Fruit fly (Drosophila melanogaster): Measurements from ENCODE around the gene Idgf2.

The Idgf2 gene

DNA sequence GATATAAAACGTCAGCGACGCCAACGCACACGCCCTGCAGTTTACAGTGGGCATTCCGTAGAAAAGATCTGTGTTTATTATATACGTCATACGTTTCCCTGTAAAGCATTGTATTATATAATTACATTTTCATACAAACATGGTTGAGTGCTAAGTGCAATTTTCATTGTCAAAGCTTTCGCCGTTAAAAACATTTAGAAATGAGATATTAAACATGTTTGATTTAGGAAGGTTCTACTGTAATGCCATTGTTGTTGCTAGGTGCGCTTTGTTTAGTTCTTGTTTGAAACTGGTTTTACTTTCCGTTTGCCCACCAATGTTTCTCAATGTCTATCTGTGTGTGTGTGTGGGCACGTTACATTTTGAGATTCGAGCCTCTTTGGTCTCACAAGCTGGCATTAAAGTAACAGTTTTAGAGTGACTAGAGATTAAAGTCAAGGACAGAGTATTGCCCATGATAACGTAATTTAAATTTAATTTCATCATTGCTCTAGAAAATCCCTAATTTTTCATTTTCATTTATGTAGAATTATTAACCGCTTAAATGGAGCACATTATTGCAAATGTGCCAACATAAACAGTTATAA, 45.6 kb downstream of the Idgf2 start (continued):
- TF ChIP-seq slou (GFP tag; optimal IDR thresholded peaks at IDR 0.05) (peak; percentile 23), her (GFP tag; optimal IDR thresholded peaks at IDR 0.05) (no peak), Nf-YA (GFP tag; IDR thresholded peaks at IDR 0.05) (peak; percentile 51; the same call in 1 of the 2 replicates), nau (GFP tag; optimal IDR thresholded peaks at IDR 0.05) (peak; percentile 65), BtbVII (GFP tag; optimal IDR thresholded peaks at IDR 0.05) (peak; percentile 53), crc (GFP tag; optimal IDR thresholded peaks at IDR 0.05) (no peak), Oli (tag; optimal IDR thresholded peaks at IDR 0.05) (peak; percentile 87), CG17385 (GFP tag; optimal IDR thresholded peaks at IDR 0.05) (peak; percentile 73), Oaz (GFP tag; IDR thresholded peaks at IDR 0.05) (0 out of 2 replicates have a peak, but pooled peaks have one; percentile 48), CG33557 (GFP tag; optimal IDR thresholded peaks at IDR 0.05) (peak; percentile 76), CG11696 (GFP tag; IDR thresholded peaks at IDR 0.05) (peak; percentile 58; the same call in 1 of the 2 replicates), vfl (GFP tag; optimal IDR thresholded peaks at IDR 0.05) (no peak), CTCF (GFP tag; optimal IDR thresholded peaks at IDR 0.05) (peak; percentile 27), psq (GFP tag; optimal IDR thresholded peaks at IDR 0.05) (no peak), HmgD (GFP tag; optimal IDR thresholded peaks at IDR 0.05) (no peak), CG9817 (tag; optimal IDR thresholded peaks at IDR 0.05) (peak; percentile 77), HHEX (GFP tag; optimal IDR thresholded peaks at IDR 0.05) (peak; percentile 77), CG30020 (tag; optimal IDR thresholded peaks at IDR 0.05) (peak; percentile 8), CG14050 (GFP tag; IDR thresholded peaks at IDR 0.05) (peak; percentile 58; the same call in 2 of the 3 replicates), Deaf1 (tag; optimal IDR thresholded peaks at IDR 0.05) (peak; percentile 41), jumu (GFP tag; optimal IDR thresholded peaks at IDR 0.05) (peak; percentile 57), CG34376 (GFP tag; optimal IDR thresholded peaks at IDR 0.05) (peak; percentile 2), CG2678 (tag; optimal IDR thresholded peaks at IDR 0.05) (peak; percentile 87), pfk (GFP tag; optimal IDR thresholded peaks at IDR 0.05) (no peak), slp2 (GFP tag; optimal IDR thresholded peaks at IDR 0.05) (peak; percentile 48), CG34422 (GFP tag; IDR thresholded peaks at IDR 0.05) (peak; percentile 84), hkb (optimal IDR thresholded peaks at IDR 0.05) (no peak), hkb (GFP tag; IDR thresholded peaks at IDR 0.05) (peak; percentile 85), CG13296 (GFP tag; optimal IDR thresholded peaks at IDR 0.05) (peak; percentile 75), CG9215 (GFP tag; IDR thresholded peaks at IDR 0.05) (peak; percentile 43; the same call in 1 of the 2 replicates), HLH3B (GFP tag; IDR thresholded peaks at IDR 0.05) (peak; percentile 74; the same call in 1 of the 2 replicates), CG30431 (GFP tag; optimal IDR thresholded peaks at IDR 0.05) (peak; percentile 68), CG14014 (GFP tag; IDR thresholded peaks at IDR 0.05) (peak; percentile 74), CG4424 (GFP tag; optimal IDR thresholded peaks at IDR 0.05) (peak; percentile 75), CG3407 (GFP tag; optimal IDR thresholded peaks at IDR 0.05) (peak; percentile 68), stc (GFP tag; IDR thresholded peaks at IDR 0.05) (peak; percentile 58), crol (GFP tag; IDR thresholded peaks at IDR 0.05) (0 out of 2 replicates have a peak, but pooled peaks have one; percentile 25), bigmax (GFP tag; optimal IDR thresholded peaks at IDR 0.05) (no peak), bcd (GFP tag; optimal IDR thresholded peaks at IDR 0.05) (peak; percentile 56), CG13894 (tag; optimal IDR thresholded peaks at IDR 0.05) (no peak), CG2120 (GFP tag; optimal IDR thresholded peaks at IDR 0.05) (peak; percentile 77), lov (optimal IDR thresholded peaks at IDR 0.05) (no peak), lov (GFP tag; IDR thresholded peaks at IDR 0.05) (no peak), CG6689 (GFP tag; IDR thresholded peaks at IDR 0.05) (peak; percentile 78), Dll (GFP tag; IDR thresholded peaks at IDR 0.05; ENCODE audit: partially characterized antibody) (no peak), CG13424 (tag; optimal IDR thresholded peaks at IDR 0.05) (peak; percentile 86), Rx (GFP tag; IDR thresholded peaks at IDR 0.05) (no peak), yki (optimal IDR thresholded peaks at IDR 0.05) (no peak), CG13624 (GFP tag; optimal IDR thresholded peaks at IDR 0.05) (peak; percentile 6), CHES-1-like (GFP tag; optimal IDR thresholded peaks at IDR 0.05) (peak; percentile 57), CG14965 (GFP tag; optimal IDR thresholded peaks at IDR 0.05; ENCODE audit: borderline replicate concordance) (no peak), ci (GFP tag; IDR thresholded peaks at IDR 0.05) (peak; percentile 86)

Data from whole organism, embryonic.